Worm (Caenorhabditis elegans): ENCODE results near the gene dbn-1.

ce11 chrIII:13716831-13717230 lies 45.0 kb downstream of the dbn-1 start:
- TF ChIP-seq mdl-1 (tag; optimal IDR thresholded peaks at IDR 0.05) (no peak), nhr-6 (tag; optimal IDR thresholded peaks at IDR 0.05) (no peak), lir-3 (tag; optimal IDR thresholded peaks at IDR 0.05) (no peak)
